Worm (Caenorhabditis elegans) whole organism, young adult: ENCODE results near the gene F57F4.1.

Source experiments
- B0261.1 ChIP-seq: sonication (generic microtip); optimal IDR thresholded peaks from 2 replicates; lab custom pipeline; 2016; ENCODE audit warnings: mild to moderate bottlenecking, missing genetic modification characterization, moderate library complexity, missing compliant biosample characterization
- D2030.7 ChIP-seq: fragments of 200-800 bp; sonication (Bioruptor generic); IDR thresholded peaks from 2 replicates; pipeline ENCODE4 v1.3.6; 2022; ENCODE audit warnings: missing genetic modification reagents, missing genetic modification characterization, missing compliant biosample characterization
- F33H1.4 ChIP-seq: fragments of 200-800 bp; sonication (Bioruptor generic); IDR thresholded peaks from 2 replicates; pipeline ENCODE4 v1.3.6; 2022; ENCODE audit warnings: missing genetic modification reagents, missing genetic modification characterization, missing compliant biosample characterization
- F39B2.1 ChIP-seq: fragments of 200-800 bp; sonication (Bioruptor generic); IDR thresholded peaks from 2 replicates; pipeline ENCODE4 v1.3.6; 2022; ENCODE audit warnings: missing genetic modification reagents, missing genetic modification characterization, missing compliant biosample characterization
- F55B11.4 ChIP-seq: sonication (generic microtip); optimal IDR thresholded peaks from 2 replicates; lab custom pipeline; 2016; ENCODE audit warnings: missing compliant biosample characterization, missing genetic modification characterization, borderline replicate concordance; ENCODE audit not compliant: insufficient read depth
- Y53G8AR.9 ChIP-seq: fragments of 200-800 bp; sonication (Bioruptor generic); conservative IDR thresholded peaks from 2 replicates; pipeline ENCODE4 v1.3.6; 2022; ENCODE audit warnings: missing genetic modification reagents, missing genetic modification characterization, missing compliant biosample characterization
- Y56A3A.18 ChIP-seq: fragments of 200-800 bp; sonication (Bioruptor generic); IDR thresholded peaks from 2 replicates; pipeline ENCODE4 v1.3.6; 2022; ENCODE audit warnings: missing genetic modification reagents, missing genetic modification characterization, missing compliant biosample characterization
- Y95B8A.8 ChIP-seq: fragments of 200-800 bp; sonication (Bioruptor generic); IDR thresholded peaks from 2 replicates; pipeline ENCODE4 v1.3.6; 2022; ENCODE audit warnings: missing genetic modification reagents, missing genetic modification characterization, missing compliant biosample characterization
- aptf-3 ChIP-seq: fragments of 200-800 bp; sonication (Bioruptor generic); IDR thresholded peaks from 2 replicates; pipeline ENCODE4 v1.3.6; 2022; ENCODE audit warnings: missing genetic modification characterization, missing compliant biosample characterization
- bed-1 ChIP-seq: fragments of 200-800 bp; sonication (Bioruptor generic); IDR thresholded peaks from 2 replicates; pipeline ENCODE4 v1.3.6; 2022; ENCODE audit warnings: missing genetic modification reagents, missing genetic modification characterization, missing compliant biosample characterization
- ceh-40 ChIP-seq: fragments of 200-800 bp; sonication (Bioruptor generic); IDR thresholded peaks from 2 replicates; pipeline ENCODE4 v1.3.6; 2022; ENCODE audit warnings: missing genetic modification characterization, missing compliant biosample characterization
- ceh-79 ChIP-seq: sonication (generic microtip); optimal IDR thresholded peaks from 2 replicates; lab custom pipeline; 2017; ENCODE audit warnings: mild to moderate bottlenecking, missing genetic modification characterization, missing compliant biosample characterization
- dpff-1 ChIP-seq: sonication (generic microtip); optimal IDR thresholded peaks from 2 replicates; lab custom pipeline; 2017; ENCODE audit warnings: mild to moderate bottlenecking, missing genetic modification characterization, missing compliant biosample characterization
- ekl-4 ChIP-seq: fragments of 200-800 bp; sonication (Bioruptor generic); IDR thresholded peaks from 2 replicates; pipeline ENCODE4 v1.3.6; 2022; ENCODE audit warnings: missing genetic modification reagents, missing genetic modification characterization, missing compliant biosample characterization
- gei-17 ChIP-seq: fragments of 200-800 bp; sonication (Bioruptor generic); optimal IDR thresholded peaks from 2 replicates; lab custom pipeline; 2018; ENCODE audit warnings: mild to moderate bottlenecking, missing genetic modification characterization, missing compliant biosample characterization
- him-1 ChIP-seq: sonication (generic microtip); optimal IDR thresholded peaks from 2 replicates; lab custom pipeline; 2016; ENCODE audit warnings: missing genotype, missing genetic modification reagents, missing genetic modification characterization, missing compliant biosample characterization
- let-607 ChIP-seq, 2 experiments: fragments of 200-800 bp in 1 of 2; sonication (Bioruptor generic) in 1 of 2; sonication (generic microtip) in 1 of 2; optimal IDR thresholded peaks; 2 replicates each; lab custom pipeline; 2016 to 2018; ENCODE audit warnings: mild to moderate bottlenecking in 2 of 2, missing compliant biosample characterization in 2 of 2, missing genetic modification characterization in 2 of 2, moderate library complexity in 2 of 2, missing genotype in 1 of 2
- lin-54 ChIP-seq: fragments of 200-800 bp; sonication (Bioruptor generic); optimal IDR thresholded peaks from 2 replicates; lab custom pipeline; 2018; ENCODE audit warnings: mild to moderate bottlenecking, missing genetic modification characterization, missing compliant biosample characterization
- madf-6 ChIP-seq: fragments of 200-800 bp; sonication (Bioruptor generic); IDR thresholded peaks from 2 replicates; pipeline ENCODE4 v1.3.6; 2022; ENCODE audit warnings: missing genetic modification reagents, missing genetic modification characterization, missing compliant biosample characterization
- madf-8 ChIP-seq: fragments of 200-800 bp; sonication (Bioruptor generic); conservative IDR thresholded peaks from 2 replicates; pipeline ENCODE4 v1.3.6; 2022; ENCODE audit warnings: missing genetic modification reagents, missing genetic modification characterization, missing compliant biosample characterization
- mcd-1 ChIP-seq: fragments of 200-800 bp; sonication (Bioruptor generic); IDR thresholded peaks from 2 replicates; pipeline ENCODE4 v1.3.6; 2022; ENCODE audit warnings: missing genetic modification reagents, missing genetic modification characterization, missing compliant biosample characterization
- mel-28 ChIP-seq: sonication (generic microtip); optimal IDR thresholded peaks from 2 replicates; lab custom pipeline; 2016; ENCODE audit warnings: borderline replicate concordance, mild to moderate bottlenecking, missing genetic modification characterization, missing compliant biosample characterization
- nfya-2 ChIP-seq: fragments of 200-800 bp; sonication (Bioruptor generic); IDR thresholded peaks from 2 replicates; pipeline ENCODE4 v1.3.6; 2022; ENCODE audit warnings: missing genetic modification reagents, missing genetic modification characterization, missing compliant biosample characterization
- pha-4 ChIP-seq: fragments of 150-350 bp; sonication (generic microtip); optimal IDR thresholded peaks from 2 replicates; lab custom pipeline; 2014; ENCODE audit warnings: missing biosample characterization, missing genetic modification reagents, missing genetic modification characterization
- rec-8 ChIP-seq, 2 experiments: sonication (generic microtip); optimal IDR thresholded peaks; 2 replicates each; lab custom pipeline; 2016; ENCODE audit warnings: mild to moderate bottlenecking in 2 of 2, missing genetic modification characterization in 2 of 2, missing genetic modification reagents in 2 of 2, missing genotype in 2 of 2, missing biosample characterization in 1 of 2, missing compliant biosample characterization in 1 of 2, moderate library complexity in 1 of 2
- snpc-1.3 ChIP-seq: sonication (generic microtip); optimal IDR thresholded peaks from 2 replicates; lab custom pipeline; 2017; ENCODE audit warnings: missing genetic modification characterization, mild to moderate bottlenecking, missing compliant biosample characterization, antibody characterized with exemption, moderate library complexity, missing genotype, missing genetic modification reagents; ENCODE audit not compliant: insufficient read depth
- snpc-3.4 ChIP-seq: sonication (generic microtip); optimal IDR thresholded peaks from 2 replicates; lab custom pipeline; 2017; ENCODE audit warnings: missing genetic modification characterization, mild to moderate bottlenecking, missing compliant biosample characterization, antibody characterized with exemption, moderate library complexity, missing genotype, missing genetic modification reagents
- snpc-4 ChIP-seq, 5 experiments: fragments of 150-350 bp in 1 of 5; sonication (generic microtip) in 4 of 5; optimal IDR thresholded peaks; 2 replicates each; lab custom pipeline; 2014 to 2018; ENCODE audit warnings: missing genetic modification characterization in 5 of 5, missing biosample characterization in 3 of 5, antibody characterized with exemption in 2 of 5, mild to moderate bottlenecking in 2 of 5, missing compliant biosample characterization in 2 of 5, missing genotype in 2 of 5, moderate library complexity in 2 of 5, missing genetic modification reagents in 1 of 5
- somi-1 ChIP-seq: fragments of 200-800 bp; sonication (Bioruptor generic); optimal IDR thresholded peaks from 2 replicates; lab custom pipeline; 2018; ENCODE audit warnings: mild to moderate bottlenecking, missing genetic modification characterization, missing compliant biosample characterization
- unc-62 ChIP-seq: fragments of 150-350 bp; optimal IDR thresholded peaks from 2 replicates; lab custom pipeline; 2014; ENCODE audit warnings: missing biosample characterization, missing genetic modification reagents, missing genetic modification characterization
- xnd-1 ChIP-seq: sonication (generic microtip); optimal IDR thresholded peaks from 2 replicates; lab custom pipeline; 2016; ENCODE audit warnings: missing genotype, missing genetic modification reagents, missing genetic modification characterization, missing compliant biosample characterization
- ztf-18 ChIP-seq: sonication (generic microtip); optimal IDR thresholded peaks from 2 replicates; lab custom pipeline; 2016; ENCODE audit warnings: missing genotype, mild to moderate bottlenecking, missing genetic modification characterization, missing compliant biosample characterization
- ztf-25 ChIP-seq: fragments of 200-800 bp; sonication (Bioruptor generic); IDR thresholded peaks from 2 replicates; pipeline ENCODE4 v1.3.6; 2022; ENCODE audit warnings: missing genetic modification reagents, missing genetic modification characterization, missing compliant biosample characterization
- ztf-26 ChIP-seq: sonication (generic microtip); optimal IDR thresholded peaks from 2 replicates; lab custom pipeline; 2017; ENCODE audit warnings: missing genetic modification characterization, missing compliant biosample characterization
- ztf-3 ChIP-seq: fragments of 200-800 bp; sonication (Bioruptor generic); optimal IDR thresholded peaks from 2 replicates; lab custom pipeline; 2018; ENCODE audit warnings: mild to moderate bottlenecking, missing genetic modification characterization, missing compliant biosample characterization

Gene F57F4.1

DNA sequence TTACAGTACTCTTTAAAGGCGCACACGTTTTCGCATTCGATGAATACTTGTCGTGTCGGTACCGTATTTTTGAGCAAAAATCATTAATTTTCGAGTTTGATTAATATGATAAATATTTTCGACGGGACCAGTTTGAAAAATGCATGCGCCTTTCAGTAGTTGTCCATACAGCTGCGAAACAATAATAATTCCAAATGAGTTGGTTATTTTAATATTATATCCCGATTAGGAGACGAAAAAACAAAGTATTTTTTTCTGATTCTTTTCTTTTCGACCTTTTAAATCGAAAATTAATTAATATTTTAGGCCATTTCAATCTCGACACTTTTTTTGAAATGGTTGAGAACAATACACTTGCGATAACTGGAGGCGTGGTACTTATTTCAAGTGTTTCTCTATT lies 48.3 kb downstream of the F57F4.1 start, which contains the start of gene T05H4.4 (continued):
- TF ChIP-seq him-1 (tag; lab: Kevin White, UChicago) (no peak), ztf-3 (no peak), mel-28 (tag; lab: Kevin White, UChicago) (no peak), snpc-4 (GFP tag; optimal IDR thresholded peaks at IDR 0.05; lab: Kevin White, UChicago) (no peak), snpc-4 (tag; optimal IDR thresholded peaks at IDR 0.05; lab: Kevin White, UChicago) (no peak)

DNA sequence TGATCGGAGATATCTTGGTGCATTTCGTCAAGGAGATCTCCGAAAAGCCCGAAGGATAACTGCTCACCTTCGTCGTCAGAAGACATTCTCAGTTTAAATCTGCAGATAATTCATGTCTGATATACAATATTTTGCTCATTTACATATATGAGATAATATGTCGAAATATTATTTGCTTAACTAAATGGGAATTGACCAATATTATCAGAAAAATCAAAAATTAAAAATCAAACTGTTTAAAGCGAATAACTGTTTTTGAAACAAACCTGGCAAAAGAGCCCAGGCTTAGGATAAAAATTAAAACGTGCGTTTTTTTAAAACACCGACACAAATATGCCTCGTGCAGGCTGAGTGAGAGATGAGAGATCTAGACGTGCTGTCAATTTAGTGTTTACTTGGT lies 51.4 kb downstream of the F57F4.1 start, which contains the start of gene T05H4.15:
TSS of gene T05H4.15 (minus strand) at position 101 of the 400 bp plus-strand sequence.
- no peak for TF ChIP-seq snpc-3.4 (tag; lab: Kevin White, UChicago)
- no peak for TF ChIP-seq somi-1 (GFP tag; lab: Kevin White, UChicago)
- TF ChIP-seq unc-62 (GFP tag; lab: Kevin White, UChicago): no peak
- TF ChIP-seq F33H1.4 (GFP tag; lab: Robert Waterston, UW): no peak
- TF ChIP-seq nfya-2 (GFP tag; lab: Robert Waterston, UW): no peak
- no peak for TF ChIP-seq dpff-1 (tag; lab: Kevin White, UChicago)
- no peak for TF ChIP-seq let-607 (tag; optimal IDR thresholded peaks at IDR 0.05; lab: Kevin White, UChicago)
- TF ChIP-seq xnd-1: no peak
- no peak for TF ChIP-seq him-1 (tag; lab: Kevin White, UChicago)
- TF ChIP-seq Y95B8A.8 (GFP tag; lab: Robert Waterston, UW): no peak
- no peak for TF ChIP-seq pha-4 (tag; lab: Kevin White, UChicago)
- no peak for TF ChIP-seq madf-8 (GFP tag; lab: Robert Waterston, UW)
- no peak for TF ChIP-seq ceh-40 (GFP tag; lab: Robert Waterston, UW)
- no peak for TF ChIP-seq ztf-18 (tag; lab: Kevin White, UChicago)
- TF ChIP-seq ztf-26 (tag; lab: Kevin White, UChicago): no peak
- TF ChIP-seq F39B2.1 (GFP tag; lab: Robert Waterston, UW): no peak
- TF ChIP-seq, all 124 proteins: peak for 0

DNA sequence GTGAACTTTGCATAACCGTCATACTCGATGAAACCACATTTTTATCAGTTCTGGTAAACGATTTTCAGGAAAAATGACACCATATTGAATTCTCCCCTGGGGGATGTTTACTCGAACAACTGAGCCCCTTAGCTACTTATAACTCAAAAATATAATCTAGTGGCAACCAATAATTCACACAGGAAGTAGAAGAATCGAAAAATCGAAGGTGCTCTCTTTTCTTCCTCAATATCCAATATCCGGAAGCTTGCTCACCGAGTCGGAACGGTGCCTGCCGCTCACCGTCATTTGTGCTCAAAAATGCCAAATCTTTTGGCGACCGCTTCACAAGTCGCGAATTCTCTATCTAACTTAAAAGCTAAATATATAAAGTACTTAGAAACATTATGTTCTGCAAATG lies 51.8 kb downstream of the F57F4.1 start, which contains the start of gene T05H4.3:
TSS of gene T05H4.3 (plus strand) at position 301 of the 400 bp plus-strand sequence.
- TF ChIP-seq snpc-1.3 (tag; lab: Kevin White, UChicago) (no peak), gei-17 (GFP tag; lab: Kevin White, UChicago) (no peak), ztf-3 (no peak), bed-1 (GFP tag; lab: Robert Waterston, UW) (no peak), ekl-4 (GFP tag; lab: Robert Waterston, UW) (no peak), B0261.1 (tag; lab: Kevin White, UChicago) (no peak), Y56A3A.18 (GFP tag; lab: Robert Waterston, UW) (no peak), rec-8 (tag; optimal IDR thresholded peaks at IDR 0.05; lab: Kevin White, UChicago) (no peak), mcd-1 (GFP tag; lab: Robert Waterston, UW) (no peak), F55B11.4 (tag; lab: Kevin White, UChicago) (no peak), dpff-1 (tag; lab: Kevin White, UChicago) (no peak), madf-6 (GFP tag; lab: Robert Waterston, UW) (no peak), ztf-26 (tag; lab: Kevin White, UChicago) (no peak), D2030.7 (no peak), Y53G8AR.9 (GFP tag; lab: Robert Waterston, UW) (no peak), ztf-25 (GFP tag; lab: Robert Waterston, UW) (no peak), lin-54 (no peak), aptf-3 (GFP tag; lab: Robert Waterston, UW) (no peak), ceh-79 (tag; lab: Kevin White, UChicago) (no peak), somi-1 (GFP tag; lab: Kevin White, UChicago) (no peak)
- TF ChIP-seq, all 124 proteins: peak for 0
